Worm (Caenorhabditis elegans) whole organism, L4 larva: ENCODE data around the gene srlf-21.

Experiments
- F49E8.2 ChIP-seq: sonication (generic microtip); optimal IDR thresholded peaks from 2 replicates; lab custom pipeline; 2016; ENCODE audit warnings: missing compliant biosample characterization, mild to moderate bottlenecking, missing genetic modification characterization, borderline replicate concordance
- R02D3.7 ChIP-seq: fragments of 150-350 bp; sonication (generic microtip); optimal IDR thresholded peaks from 3 replicates; lab custom pipeline; 2014; ENCODE audit warnings: missing biosample characterization, missing genetic modification characterization
- T26A8.4 ChIP-seq: fragments of 200-800 bp; sonication (Bioruptor generic); IDR thresholded peaks from 2 replicates; pipeline ENCODE4 v1.3.6; 2022; ENCODE audit warnings: missing genetic modification characterization, missing compliant biosample characterization
- Y5F2A.4 ChIP-seq: fragments of 200-800 bp; sonication (Bioruptor generic); optimal IDR thresholded peaks from 2 replicates; lab custom pipeline; 2018; ENCODE audit warnings: mild to moderate bottlenecking, missing genetic modification characterization, missing compliant biosample characterization
- Y75B8A.6 ChIP-seq: fragments of 200-800 bp; sonication (Bioruptor generic); IDR thresholded peaks from 2 replicates; pipeline ENCODE4 v1.3.6; 2022; ENCODE audit warnings: missing genetic modification reagents, missing genetic modification characterization, missing compliant biosample characterization
- attf-4 ChIP-seq: sonication (generic microtip); optimal IDR thresholded peaks from 3 replicates; lab custom pipeline; 2017; ENCODE audit warnings: missing biosample characterization, missing genetic modification characterization
- ceh-20 ChIP-seq: fragments of 200-800 bp; sonication (Bioruptor generic); IDR thresholded peaks from 2 replicates; pipeline ENCODE4 v1.3.6; 2022; ENCODE audit warnings: missing genetic modification reagents, missing genetic modification characterization, missing compliant biosample characterization
- ceh-32 ChIP-seq: sonication (generic microtip); optimal IDR thresholded peaks from 2 replicates; lab custom pipeline; 2016; ENCODE audit warnings: mild to moderate bottlenecking, missing genetic modification characterization, missing compliant biosample characterization; ENCODE audit not compliant: poor library complexity
- ceh-44 ChIP-seq: fragments of 200-800 bp; sonication (Bioruptor generic); IDR thresholded peaks from 2 replicates; pipeline ENCODE4 v1.3.6; 2022; ENCODE audit warnings: missing genetic modification reagents, missing genetic modification characterization, missing compliant biosample characterization
- ceh-62 ChIP-seq: sonication (generic microtip); optimal IDR thresholded peaks from 2 replicates; lab custom pipeline; 2017; ENCODE audit warnings: missing biosample characterization, missing genetic modification characterization
- ces-1 ChIP-seq: fragments of 150-350 bp; sonication (generic microtip); optimal IDR thresholded peaks from 4 replicates; lab custom pipeline; 2014; ENCODE audit warnings: missing biosample characterization, missing genetic modification reagents, missing genetic modification characterization
- cey-2 ChIP-seq: sonication (generic microtip); optimal IDR thresholded peaks from 3 replicates; lab custom pipeline; 2017; ENCODE audit warnings: missing genetic modification characterization, mild to moderate bottlenecking, missing compliant biosample characterization, antibody characterized with exemption, borderline replicate concordance; ENCODE audit not compliant: insufficient read depth
- daf-16 ChIP-seq, 3 experiments: sonication (generic microtip); optimal IDR thresholded peaks; 2 replicates each; lab custom pipeline; 2016 to 2017; ENCODE audit warnings: missing genetic modification characterization in 3 of 3, missing genetic modification reagents in 3 of 3, mild to moderate bottlenecking in 2 of 3, missing compliant biosample characterization in 2 of 3, missing biosample characterization in 1 of 3, moderate library complexity in 1 of 3
- daf-19 ChIP-seq: fragments of 200-800 bp; sonication (Bioruptor generic); conservative IDR thresholded peaks from 2 replicates; pipeline ENCODE4 v1.3.6; 2022; ENCODE audit warnings: missing genetic modification characterization, missing compliant biosample characterization
- daf-8 ChIP-seq: fragments of 200-800 bp; sonication (Bioruptor generic); IDR thresholded peaks from 2 replicates; pipeline ENCODE4 v1.3.6; 2022; ENCODE audit warnings: missing genetic modification characterization, missing compliant biosample characterization
- dmd-6 ChIP-seq: fragments of 200-800 bp; sonication (Bioruptor generic); IDR thresholded peaks from 2 replicates; pipeline ENCODE4 v1.3.6; 2022; ENCODE audit warnings: missing genetic modification reagents, missing genetic modification characterization, missing compliant biosample characterization
- dmd-9 ChIP-seq: fragments of 200-800 bp; sonication (Bioruptor generic); IDR thresholded peaks from 2 replicates; pipeline ENCODE4 v1.3.6; 2022; ENCODE audit warnings: missing genetic modification reagents, missing genetic modification characterization, missing compliant biosample characterization
- egl-27 ChIP-seq: sonication (generic microtip); optimal IDR thresholded peaks from 3 replicates; lab custom pipeline; 2017; ENCODE audit warnings: missing biosample characterization, missing genetic modification reagents, missing genetic modification characterization
- egl-43 ChIP-seq: fragments of 200-800 bp; sonication (Bioruptor generic); IDR thresholded peaks from 2 replicates; pipeline ENCODE4 v1.3.6; 2022; ENCODE audit warnings: missing genetic modification reagents, missing genetic modification characterization, missing compliant biosample characterization
- hif-1 ChIP-seq, 2 experiments: sonication (generic microtip); optimal IDR thresholded peaks; 2 replicates each; lab custom pipeline; 2016 to 2017; ENCODE audit warnings: missing compliant biosample characterization in 2 of 2, missing genetic modification characterization in 2 of 2, missing genetic modification reagents in 2 of 2, missing genotype in 2 of 2, mild to moderate bottlenecking in 1 of 2
- lin-13 ChIP-seq: fragments of 150-350 bp; optimal IDR thresholded peaks from 2 replicates; lab custom pipeline; 2014; ENCODE audit warnings: missing biosample characterization, missing genetic modification reagents, missing genetic modification characterization
- lin-38 ChIP-seq: fragments of 200-800 bp; sonication (Bioruptor generic); IDR thresholded peaks from 2 replicates; pipeline ENCODE4 v1.3.6; 2022; ENCODE audit warnings: missing genetic modification reagents, missing genetic modification characterization, missing compliant biosample characterization
- lir-3 ChIP-seq: sonication (generic microtip); optimal IDR thresholded peaks from 2 replicates; lab custom pipeline; 2016; ENCODE audit warnings: mild to moderate bottlenecking, missing genetic modification characterization, missing compliant biosample characterization
- mdl-1 ChIP-seq, 2 experiments: fragments of 150-350 bp in 1 of 2; sonication (generic microtip) in 1 of 2; optimal IDR thresholded peaks; 2 replicates each; lab custom pipeline; 2014 to 2017; ENCODE audit warnings: missing biosample characterization in 2 of 2, missing genetic modification characterization in 2 of 2
- mes-2 ChIP-seq: sonication (generic microtip); optimal IDR thresholded peaks from 2 replicates; lab custom pipeline; 2016; ENCODE audit warnings: missing genotype, mild to moderate bottlenecking, missing genetic modification characterization, missing compliant biosample characterization; ENCODE audit not compliant: poor library complexity, severe bottlenecking
- mxl-3 ChIP-seq: fragments of 200-800 bp; sonication (Bioruptor generic); optimal IDR thresholded peaks from 2 replicates; lab custom pipeline; 2018; ENCODE audit warnings: mild to moderate bottlenecking, missing genetic modification characterization, missing compliant biosample characterization
- nhr-10 ChIP-seq: fragments of 150-350 bp; optimal IDR thresholded peaks from 2 replicates; lab custom pipeline; 2014; ENCODE audit warnings: missing biosample characterization, missing genetic modification characterization
- nhr-102 ChIP-seq: sonication (generic microtip); optimal IDR thresholded peaks from 2 replicates; lab custom pipeline; 2016; ENCODE audit warnings: mild to moderate bottlenecking, missing genetic modification characterization, moderate library complexity, missing compliant biosample characterization
- nhr-11 ChIP-seq: fragments of 150-350 bp; optimal IDR thresholded peaks from 2 replicates; lab custom pipeline; 2014; ENCODE audit warnings: missing biosample characterization, missing genetic modification characterization
- nhr-111 ChIP-seq: fragments of 200-800 bp; sonication (Bioruptor generic); optimal IDR thresholded peaks from 2 replicates; lab custom pipeline; 2018; ENCODE audit warnings: mild to moderate bottlenecking, missing genetic modification characterization, missing compliant biosample characterization
- nhr-25 ChIP-seq: sonication (generic microtip); optimal IDR thresholded peaks from 2 replicates; lab custom pipeline; 2017; ENCODE audit warnings: missing genetic modification characterization, mild to moderate bottlenecking, missing compliant biosample characterization, antibody characterized with exemption, moderate library complexity, borderline replicate concordance; ENCODE audit not compliant: insufficient read depth
- nhr-41 ChIP-seq: fragments of 200-800 bp; sonication (Bioruptor generic); IDR thresholded peaks from 2 replicates; pipeline ENCODE4 v1.3.6; 2022; ENCODE audit warnings: missing genetic modification reagents, missing genetic modification characterization, missing compliant biosample characterization
- nhr-42 ChIP-seq: fragments of 200-800 bp; sonication (Bioruptor generic); IDR thresholded peaks from 2 replicates; pipeline ENCODE4 v1.3.6; 2022; ENCODE audit warnings: missing genetic modification characterization, missing compliant biosample characterization
- nhr-77 ChIP-seq: fragments of 150-350 bp; optimal IDR thresholded peaks from 2 replicates; lab custom pipeline; 2014; ENCODE audit warnings: missing biosample characterization, missing genetic modification characterization
- php-3 ChIP-seq: fragments of 200-800 bp; sonication (Bioruptor generic); IDR thresholded peaks from 2 replicates; pipeline ENCODE4 v1.3.6; 2022; ENCODE audit warnings: missing genetic modification reagents, missing genetic modification characterization, missing compliant biosample characterization
- pqm-1 ChIP-seq: sonication (generic microtip); optimal IDR thresholded peaks from 2 replicates; lab custom pipeline; 2017; ENCODE audit warnings: missing biosample characterization, missing genetic modification characterization
- saeg-2 ChIP-seq: fragments of 200-800 bp; sonication (Bioruptor generic); IDR thresholded peaks from 2 replicates; pipeline ENCODE4 v1.3.6; 2022; ENCODE audit warnings: missing genetic modification reagents, missing genetic modification characterization, missing compliant biosample characterization
- set-16 ChIP-seq: fragments of 200-800 bp; sonication (Bioruptor generic); IDR thresholded peaks from 2 replicates; pipeline ENCODE4 v1.3.6; 2022; ENCODE audit warnings: missing genetic modification reagents, missing genetic modification characterization, missing compliant biosample characterization
- skn-1 ChIP-seq: fragments of 150-350 bp; optimal IDR thresholded peaks from 2 replicates; lab custom pipeline; 2014; ENCODE audit warnings: missing biosample characterization, missing genetic modification characterization
- snpc-1.2 ChIP-seq: fragments of 200-800 bp; sonication (Bioruptor generic); IDR thresholded peaks from 2 replicates; pipeline ENCODE4 v1.3.6; 2022; ENCODE audit warnings: missing genetic modification reagents, missing genetic modification characterization, missing compliant biosample characterization
- spr-1 ChIP-seq: sonication (generic microtip); optimal IDR thresholded peaks from 2 replicates; lab custom pipeline; 2016; ENCODE audit warnings: mild to moderate bottlenecking, missing genetic modification characterization, missing compliant biosample characterization
- spr-3 ChIP-seq: fragments of 200-800 bp; sonication (Bioruptor generic); optimal IDR thresholded peaks from 2 replicates; lab custom pipeline; 2018; ENCODE audit warnings: mild to moderate bottlenecking, missing genetic modification characterization, missing compliant biosample characterization
- unc-62 ChIP-seq, 3 experiments: fragments of 150-350 bp in 1 of 3; sonication (generic microtip); optimal IDR thresholded peaks in 2 of 3; peaks in 1 of 3; 1 replicate in 1 of 3; 2 replicates in 2 of 3; lab custom pipeline; 2014 to 2017; ENCODE audit warnings: missing biosample characterization in 3 of 3, missing genetic modification characterization in 3 of 3, missing genetic modification reagents in 3 of 3, missing genotype in 1 of 3
- vab-7 ChIP-seq: fragments of 200-800 bp; sonication (Bioruptor generic); IDR thresholded peaks from 2 replicates; pipeline ENCODE4 v1.3.6; 2022; ENCODE audit warnings: missing genetic modification reagents, missing genetic modification characterization, missing compliant biosample characterization
- zag-1 ChIP-seq: fragments of 150-350 bp; optimal IDR thresholded peaks from 2 replicates; lab custom pipeline; 2014; ENCODE audit warnings: missing biosample characterization, missing genetic modification characterization
- zfp-2 ChIP-seq: sonication (generic microtip); optimal IDR thresholded peaks from 2 replicates; lab custom pipeline; 2016; ENCODE audit warnings: mild to moderate bottlenecking, missing genetic modification characterization, missing compliant biosample characterization
- zip-11 ChIP-seq: fragments of 200-800 bp; sonication (Bioruptor generic); IDR thresholded peaks from 2 replicates; pipeline ENCODE4 v1.3.6; 2022; ENCODE audit warnings: missing genetic modification characterization, missing compliant biosample characterization
- ztf-11 ChIP-seq: fragments of 150-350 bp; optimal IDR thresholded peaks from 2 replicates; lab custom pipeline; 2014; ENCODE audit warnings: missing biosample characterization, missing genetic modification characterization
- ztf-7 ChIP-seq: fragments of 150-350 bp; optimal IDR thresholded peaks from 2 replicates; lab custom pipeline; 2014; ENCODE audit warnings: missing biosample characterization, missing genetic modification characterization

The srlf-21 gene

ce11 chrV:858841-859456, 31.4 kb downstream of the srlf-21 start (continued):
- TF ChIP-seq snpc-1.2 (peak; percentile 74), dmd-6 (GFP tag; lab: Robert Waterston, UW) (peak; percentile 24; the same call in 1 of the 2 replicates), unc-62 (GFP tag; optimal IDR thresholded peaks at IDR 0.05 in 1 of 2; lab: Kevin White, UChicago) (no peak), unc-62 (tag; optimal IDR thresholded peaks at IDR 0.05; lab: Kevin White, UChicago) (no peak), mdl-1 (tag; optimal IDR thresholded peaks at IDR 0.05; lab: Kevin White, UChicago) (no peak), ztf-7 (tag; lab: Kevin White, UChicago) (no peak), nhr-25 (tag; lab: Kevin White, UChicago) (no peak), ceh-62 (tag; lab: Kevin White, UChicago) (no peak), ceh-32 (tag; lab: Kevin White, UChicago) (no peak), F49E8.2 (tag; lab: Kevin White, UChicago) (peak; percentile 8), hif-1 (tag; optimal IDR thresholded peaks at IDR 0.05; lab: Kevin White, UChicago) (no peak), spr-1 (tag; lab: Kevin White, UChicago) (no peak), lin-38 (GFP tag; lab: Robert Waterston, UW) (peak; percentile 74), egl-43 (GFP tag; lab: Robert Waterston, UW) (peak; percentile 75), mes-2 (tag; lab: Kevin White, UChicago) (no peak), nhr-41 (GFP tag; lab: Robert Waterston, UW) (no peak), lin-13 (no peak), daf-8 (GFP tag; lab: Robert Waterston, UW) (no peak), set-16 (GFP tag; lab: Robert Waterston, UW) (no peak), nhr-10 (no peak), mxl-3 (no peak), nhr-11 (tag; lab: Kevin White, UChicago) (no peak), Y75B8A.6 (GFP tag; lab: Robert Waterston, UW) (0 out of 2 replicates have a peak, but pooled peaks have one; percentile 12), R02D3.7 (tag; lab: Kevin White, UChicago) (no peak), daf-19 (no peak), nhr-111 (no peak), cey-2 (no peak), ztf-11 (tag; lab: Kevin White, UChicago) (no peak), zag-1 (tag; lab: Kevin White, UChicago) (no peak), nhr-42 (no peak), nhr-102 (tag; lab: Kevin White, UChicago) (no peak), spr-3 (GFP tag; lab: Kevin White, UChicago) (no peak), saeg-2 (0 out of 2 replicates have a peak, but pooled peaks have one; percentile 19), attf-4 (tag; lab: Kevin White, UChicago) (no peak), skn-1 (no peak), pqm-1 (tag; lab: Kevin White, UChicago) (no peak), lir-3 (tag; lab: Kevin White, UChicago) (no peak), ces-1 (no peak), zip-11 (no peak), zfp-2 (tag; lab: Kevin White, UChicago) (no peak), php-3 (GFP tag; lab: Robert Waterston, UW) (no peak), dmd-9 (no peak), Y5F2A.4 (GFP tag; lab: Kevin White, UChicago) (no peak), egl-27 (tag; lab: Kevin White, UChicago) (no peak), ceh-44 (GFP tag; lab: Robert Waterston, UW) (0 out of 2 replicates have a peak, but pooled peaks have one; percentile 25), ceh-20 (GFP tag; lab: Robert Waterston, UW) (no peak), T26A8.4 (no peak), daf-16 (GFP tag; optimal IDR thresholded peaks at IDR 0.05; lab: Kevin White, UChicago) (no peak), daf-16 (tag; optimal IDR thresholded peaks at IDR 0.05; lab: Kevin White, UChicago) (no peak), nhr-77 (tag; lab: Kevin White, UChicago) (no peak), vab-7 (GFP tag; lab: Robert Waterston, UW) (peak; percentile 48; the same call in 1 of the 2 replicates)
